Worm (Caenorhabditis elegans): ENCODE measurements around the gene T20D4.3.

The T20D4.3 gene

DNA sequence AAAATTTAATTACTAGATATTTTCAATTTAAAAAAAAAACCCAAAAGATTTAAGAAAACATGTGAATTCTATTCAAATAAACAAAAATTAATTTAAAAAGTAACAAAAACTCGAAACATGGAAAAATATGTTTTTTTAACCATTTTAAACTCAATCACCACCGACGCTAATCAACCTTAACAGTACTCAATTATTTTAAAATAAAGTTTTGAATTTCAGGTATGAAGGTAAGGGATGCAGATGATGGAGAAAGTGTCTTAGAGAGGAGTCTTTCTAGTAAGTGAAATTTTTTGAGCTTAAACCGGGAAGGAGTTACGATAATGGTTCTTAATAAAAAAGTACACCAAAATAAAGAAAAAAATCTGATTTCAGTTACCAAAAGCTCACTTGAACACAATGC, 45.5 kb downstream of the T20D4.3 start, which contains the start of gene slc-28.1:
TSS of gene slc-28.1 (plus strand) at position 301 of the 400 bp plus-strand sequence.
- TF ChIP-seq him-1 (tag; optimal IDR thresholded peaks at IDR 0.05) (no peak), W03F9.2 (tag; optimal IDR thresholded peaks at IDR 0.05) (no peak), dao-5 (tag; optimal IDR thresholded peaks at IDR 0.05) (no peak)

DNA sequence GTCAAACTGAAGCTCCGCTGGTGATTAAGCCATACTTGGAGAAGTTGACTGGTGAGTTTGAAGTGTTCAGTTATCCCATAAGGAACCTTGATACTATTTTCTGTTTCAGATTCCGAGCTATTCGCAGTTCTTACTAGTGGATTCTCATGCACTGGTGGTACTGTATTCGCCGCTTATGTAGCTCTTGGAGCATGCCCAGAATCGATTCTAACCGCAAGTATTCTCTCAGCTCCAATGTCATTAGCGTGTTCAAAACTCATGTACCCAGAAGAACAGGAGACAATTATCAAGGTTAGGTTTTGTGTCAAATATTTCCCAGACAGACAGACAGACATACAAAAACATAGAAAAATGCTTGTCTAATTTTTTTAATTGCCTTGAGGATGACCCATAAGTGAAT, 46.9 kb downstream of the T20D4.3 start:
- TF ChIP-seq W03F9.2 (tag; optimal IDR thresholded peaks at IDR 0.05) (no peak), dao-5 (tag; optimal IDR thresholded peaks at IDR 0.05) (no peak), him-1 (tag; optimal IDR thresholded peaks at IDR 0.05) (no peak)

DNA sequence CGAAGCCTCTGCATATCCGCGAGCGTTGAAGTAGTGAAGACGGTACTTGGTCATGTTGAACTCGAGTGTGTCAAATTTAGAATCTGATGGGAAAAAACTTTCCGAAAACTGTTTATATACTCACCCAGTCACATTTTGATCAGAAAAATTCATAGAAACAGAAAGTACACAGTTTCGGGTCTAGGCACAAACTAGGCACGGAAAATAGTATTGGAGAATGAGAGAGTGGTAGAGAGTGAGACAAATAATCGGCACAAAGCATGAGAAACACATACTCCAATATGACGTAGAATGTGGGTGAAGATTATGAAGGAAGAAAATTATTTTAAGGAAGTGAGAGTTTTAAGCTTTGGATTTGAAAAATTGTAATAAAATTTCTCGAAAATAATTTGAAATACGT, 50.4 kb downstream of the T20D4.3 start, which contains the start of gene gst-33:
TSS of gene gst-33 (minus strand) at position 127 of the 400 bp plus-strand sequence.
- TF ChIP-seq dao-5 (tag; optimal IDR thresholded peaks at IDR 0.05) (no peak), him-1 (tag; optimal IDR thresholded peaks at IDR 0.05) (no peak), W03F9.2 (tag; optimal IDR thresholded peaks at IDR 0.05) (no peak)

ce11 chrV:3470782-3471181, 52.8 kb downstream of the T20D4.3 start, which contains the start of gene srbc-29:
Gene srbc-29, minus strand, starts transcription at chrV:3470882.
- TF ChIP-seq W03F9.2 (tag; optimal IDR thresholded peaks at IDR 0.05) (no peak), him-1 (tag; optimal IDR thresholded peaks at IDR 0.05) (no peak), dao-5 (tag; optimal IDR thresholded peaks at IDR 0.05) (no peak)
